Fruit fly (Drosophila melanogaster) whole organism, embryonic: ENCODE results near the gene RpL7.
A peak's percentile ranks its signal among the peaks of the same experiment; 100 is the strongest.

Source experiments
- Atf-2 ChIP-seq: fragments of 200-800 bp; sonication (Bioruptor generic); optimal IDR thresholded peaks from 2 replicates; lab custom pipeline; 2016; ENCODE audit warnings: missing biosample characterization, missing genetic modification characterization
- B-H2 ChIP-seq: fragments of 200-800 bp; sonication (Bioruptor generic); optimal IDR thresholded peaks from 2 replicates; lab custom pipeline; 2018; ENCODE audit warnings: missing biosample characterization, mild to moderate bottlenecking, missing genetic modification characterization
- BEAF-32 ChIP-seq: fragments of 200-800 bp; sonication (Bioruptor generic); optimal IDR thresholded peaks from 3 replicates; lab custom pipeline; 2017; ENCODE audit warnings: missing biosample characterization, missing genetic modification characterization, mild to moderate bottlenecking, moderate library complexity, missing genetic modification reagents
- CG10147 ChIP-seq: fragments of 200-800 bp; sonication (Bioruptor generic); optimal IDR thresholded peaks from 2 replicates; lab custom pipeline; 2019; ENCODE audit warnings: missing biosample characterization, mild to moderate bottlenecking, missing genetic modification characterization, moderate library complexity
- CG10267 ChIP-seq: fragments of 200-800 bp; sonication (Bioruptor generic); optimal IDR thresholded peaks from 2 replicates; lab custom pipeline; 2018; ENCODE audit warnings: missing biosample characterization, mild to moderate bottlenecking, missing genetic modification characterization, moderate library complexity
- CG10462 ChIP-seq: fragments of 200-800 bp; sonication (Bioruptor generic); optimal IDR thresholded peaks from 2 replicates; lab custom pipeline; 2016; ENCODE audit warnings: missing biosample characterization, missing genetic modification characterization
- CG10565 ChIP-seq: fragments of 200-800 bp; sonication (Bioruptor generic); optimal IDR thresholded peaks from 3 replicates; lab custom pipeline; 2016; ENCODE audit warnings: missing biosample characterization, mild to moderate bottlenecking, missing genetic modification characterization
- CG12659 ChIP-seq: fragments of 200-800 bp; sonication (Bioruptor generic); optimal IDR thresholded peaks from 3 replicates; lab custom pipeline; 2017; ENCODE audit warnings: mild to moderate bottlenecking, missing biosample characterization, missing genetic modification reagents, missing genetic modification characterization
- CG13424 ChIP-seq: fragments of 200-800 bp; sonication (Bioruptor generic); optimal IDR thresholded peaks from 2 replicates; lab custom pipeline; 2019; ENCODE audit warnings: missing biosample characterization, mild to moderate bottlenecking, missing genetic modification characterization, moderate library complexity
- CG13624 ChIP-seq: fragments of 200-800 bp; sonication (Bioruptor generic); optimal IDR thresholded peaks from 2 replicates; lab custom pipeline; 2016; ENCODE audit warnings: missing biosample characterization, missing genetic modification characterization
- CG14014 ChIP-seq: fragments of 200-800 bp; sonication (Bioruptor generic); IDR thresholded peaks from 2 replicates; pipeline ENCODE4 v1.3.6; 2022; ENCODE audit warnings: missing biosample characterization, missing genetic modification characterization
- CG2120 ChIP-seq: fragments of 200-800 bp; sonication (Bioruptor generic); optimal IDR thresholded peaks from 3 replicates; lab custom pipeline; 2016; ENCODE audit warnings: missing biosample characterization, missing genetic modification characterization
- CG30020 ChIP-seq: fragments of 200-800 bp; optimal IDR thresholded peaks from 2 replicates; lab custom pipeline; 2019; ENCODE audit warnings: missing biosample characterization, mild to moderate bottlenecking, missing genetic modification characterization, moderate library complexity
- CG32532 ChIP-seq: fragments of 200-800 bp; sonication (Bioruptor generic); IDR thresholded peaks from 2 replicates; pipeline ENCODE4 v1.3.6; 2022; ENCODE audit warnings: missing biosample characterization, missing genetic modification characterization
- CG33213 ChIP-seq: fragments of 200-800 bp; sonication (Bioruptor generic); optimal IDR thresholded peaks from 3 replicates; lab custom pipeline; 2016; ENCODE audit warnings: missing biosample characterization, missing genetic modification characterization
- CG34376 ChIP-seq: fragments of 200-800 bp; sonication (Bioruptor generic); optimal IDR thresholded peaks from 2 replicates; lab custom pipeline; 2018; ENCODE audit warnings: missing biosample characterization, mild to moderate bottlenecking, missing genetic modification characterization
- CG42726 ChIP-seq: fragments of 200-800 bp; sonication (Bioruptor generic); IDR thresholded peaks from 2 replicates; pipeline ENCODE4 v1.3.6; 2022; ENCODE audit warnings: missing biosample characterization, missing genetic modification characterization; ENCODE audit not compliant: partially characterized antibody
- CG4328 ChIP-seq: fragments of 200-800 bp; sonication (Bioruptor generic); optimal IDR thresholded peaks from 3 replicates; lab custom pipeline; 2017; ENCODE audit warnings: missing biosample characterization, missing genetic modification reagents, missing genetic modification characterization
- CG5180 ChIP-seq: fragments of 200-800 bp; sonication (Bioruptor generic); optimal IDR thresholded peaks from 3 replicates; lab custom pipeline; 2017; ENCODE audit warnings: missing biosample characterization, missing genetic modification characterization, mild to moderate bottlenecking, moderate library complexity, missing genetic modification reagents
- CG6254 ChIP-seq: fragments of 200-800 bp; sonication (Bioruptor generic); optimal IDR thresholded peaks from 3 replicates; lab custom pipeline; 2017; ENCODE audit warnings: mild to moderate bottlenecking, missing biosample characterization, missing genetic modification reagents, missing genetic modification characterization
- CG9609 ChIP-seq: fragments of 200-800 bp; sonication (Bioruptor generic); optimal IDR thresholded peaks from 3 replicates; lab custom pipeline; 2016; ENCODE audit warnings: missing biosample characterization, missing genetic modification characterization
- CG9797 ChIP-seq: fragments of 200-800 bp; sonication (Bioruptor generic); optimal IDR thresholded peaks from 3 replicates; lab custom pipeline; 2018; ENCODE audit warnings: missing biosample characterization, mild to moderate bottlenecking, missing genetic modification characterization
- D19A ChIP-seq: fragments of 200-800 bp; optimal IDR thresholded peaks from 3 replicates; lab custom pipeline; 2019; ENCODE audit warnings: missing biosample characterization, mild to moderate bottlenecking, missing genetic modification characterization, moderate library complexity
- Dref ChIP-seq: fragments of 200-800 bp; sonication (Bioruptor generic); IDR thresholded peaks from 2 replicates; pipeline ENCODE4 v1.3.6; 2022; ENCODE audit warnings: missing biosample characterization, missing genetic modification characterization
- Fer3 ChIP-seq: fragments of 200-800 bp; sonication (Bioruptor generic); optimal IDR thresholded peaks from 2 replicates; lab custom pipeline; 2018; ENCODE audit warnings: missing biosample characterization, mild to moderate bottlenecking, missing genetic modification characterization, moderate library complexity
- H15 ChIP-seq: fragments of 200-800 bp; sonication (Bioruptor generic); IDR thresholded peaks from 3 replicates; pipeline ENCODE4 v1.3.6; 2022; ENCODE audit warnings: missing biosample characterization, missing genetic modification characterization
- HmgD ChIP-seq: fragments of 200-800 bp; sonication (Bioruptor generic); optimal IDR thresholded peaks from 3 replicates; lab custom pipeline; 2016; ENCODE audit warnings: missing biosample characterization, missing genetic modification characterization
- Lhr ChIP-seq: fragments of 200-800 bp; sonication (Bioruptor generic); optimal IDR thresholded peaks from 3 replicates; lab custom pipeline; 2017; ENCODE audit warnings: mild to moderate bottlenecking, missing biosample characterization, missing genetic modification reagents, missing genetic modification characterization
- Max ChIP-seq: fragments of 200-800 bp; sonication (Bioruptor generic); optimal IDR thresholded peaks from 2 replicates; lab custom pipeline; 2016; ENCODE audit warnings: missing biosample characterization, mild to moderate bottlenecking, missing genetic modification characterization
- Meics ChIP-seq: fragments of 200-800 bp; sonication (Bioruptor generic); optimal IDR thresholded peaks from 2 replicates; lab custom pipeline; 2017; ENCODE audit warnings: missing biosample characterization, mild to moderate bottlenecking, missing genetic modification characterization
- NK7.1 ChIP-seq: fragments of 200-800 bp; sonication (Bioruptor generic); optimal IDR thresholded peaks from 3 replicates; lab custom pipeline; 2016; ENCODE audit warnings: missing biosample characterization, missing genetic modification characterization
- Nf-YB ChIP-seq: fragments of 200-800 bp; sonication (Bioruptor generic); optimal IDR thresholded peaks from 3 replicates; lab custom pipeline; 2019; ENCODE audit warnings: missing biosample characterization, mild to moderate bottlenecking, missing genetic modification characterization, moderate library complexity
- Spps ChIP-seq: fragments of 200-800 bp; sonication (Bioruptor generic); optimal IDR thresholded peaks from 2 replicates; lab custom pipeline; 2018; ENCODE audit warnings: missing biosample characterization, mild to moderate bottlenecking, missing genetic modification characterization
- Taf1 ChIP-seq: fragments of 200-800 bp; sonication (Bioruptor generic); IDR thresholded peaks from 2 replicates; pipeline ENCODE4 v1.3.6; 2022; ENCODE audit warnings: missing biosample characterization, missing genetic modification characterization
- abd-A ChIP-seq: fragments of 200-800 bp; sonication (Bioruptor generic); optimal IDR thresholded peaks from 3 replicates; lab custom pipeline; 2019; ENCODE audit warnings: missing biosample characterization, mild to moderate bottlenecking, missing genetic modification characterization, moderate library complexity
- croc ChIP-seq: fragments of 200-800 bp; sonication (Bioruptor generic); conservative IDR thresholded peaks from 3 replicates; pipeline ENCODE4 v1.3.6; 2022; ENCODE audit warnings: missing biosample characterization, missing genetic modification characterization
- crp ChIP-seq, 2 experiments: fragments of 200-800 bp; sonication (Bioruptor generic); optimal IDR thresholded peaks; 2 replicates in 1 of 2; 3 replicates in 1 of 2; lab custom pipeline; 2017; ENCODE audit warnings: missing biosample characterization in 2 of 2, missing genetic modification characterization in 2 of 2, mild to moderate bottlenecking in 1 of 2, moderate library complexity in 1 of 2
- disco-r ChIP-seq: fragments of 200-800 bp; sonication (Bioruptor generic); optimal IDR thresholded peaks from 2 replicates; lab custom pipeline; 2016; ENCODE audit warnings: missing biosample characterization, missing genetic modification characterization
- fu2 ChIP-seq: fragments of 200-800 bp; sonication (Bioruptor generic); optimal IDR thresholded peaks from 2 replicates; lab custom pipeline; 2016; ENCODE audit warnings: missing biosample characterization, missing genetic modification characterization
- gsb-n ChIP-seq: fragments of 200-800 bp; sonication (Bioruptor generic); optimal IDR thresholded peaks from 3 replicates; lab custom pipeline; 2018; ENCODE audit warnings: missing biosample characterization, mild to moderate bottlenecking, missing genetic modification characterization
- kah ChIP-seq: fragments of 200-800 bp; sonication (Bioruptor generic); optimal IDR thresholded peaks from 2 replicates; lab custom pipeline; 2018; ENCODE audit warnings: missing biosample characterization, mild to moderate bottlenecking, missing genetic modification characterization
- lola ChIP-seq, 3 experiments: fragments of >200 bp in 2 of 3; fragments of 200-800 bp in 1 of 3; sonication (Bioruptor generic) in 1 of 3; optimal IDR thresholded peaks; 2 replicates each; lab custom pipeline; 2017 to 2019; ENCODE audit warnings: missing biosample characterization in 3 of 3, missing genetic modification characterization in 3 of 3, mild to moderate bottlenecking in 1 of 3, moderate library complexity in 1 of 3
- onecut ChIP-seq: fragments of 200-800 bp; sonication (Bioruptor generic); IDR thresholded peaks from 2 replicates; pipeline ENCODE4 v1.3.6; 2022; ENCODE audit warnings: missing biosample characterization, missing genetic modification characterization
- org-1 ChIP-seq: fragments of 200-800 bp; sonication (Bioruptor generic); optimal IDR thresholded peaks from 2 replicates; lab custom pipeline; 2017; ENCODE audit warnings: missing biosample characterization, missing genetic modification characterization
- rib ChIP-seq: fragments of 200-800 bp; sonication (Bioruptor generic); IDR thresholded peaks from 2 replicates; pipeline ENCODE4 v1.3.6; 2022; ENCODE audit warnings: missing biosample characterization, missing genetic modification characterization
- ro ChIP-seq: fragments of 200-800 bp; sonication (Bioruptor generic); IDR thresholded peaks from 2 replicates; pipeline ENCODE4 v1.3.6; 2022; ENCODE audit warnings: missing biosample characterization, missing genetic modification characterization
- row ChIP-seq: fragments of 200-800 bp; sonication (Bioruptor generic); IDR thresholded peaks from 3 replicates; pipeline ENCODE4 v1.3.6; 2022; ENCODE audit warnings: missing biosample characterization, missing genetic modification characterization
- wdn ChIP-seq: fragments of 200-800 bp; sonication (Bioruptor generic); IDR thresholded peaks from 2 replicates; pipeline ENCODE4 v1.3.6; 2022; ENCODE audit warnings: missing biosample characterization, missing genetic modification characterization

Gene RpL7

dm6 chr2L:10210631-10211557 is 10.1 kb downstream of the RpL7 start, which contains the start of the genes CG5727 and ath (continued):
- no peak for TF ChIP-seq HmgD
- TF ChIP-seq Nf-YB (GFP tag; lab: Kevin White, UChicago), result no peak
- TF ChIP-seq disco-r (GFP tag; lab: Kevin White, UChicago), result no peak
- TF ChIP-seq fu2, result no peak
- TF ChIP-seq H15, result no peak
- TF ChIP-seq CG2120 (GFP tag; lab: Kevin White, UChicago), result no peak
- peak; percentile 32 for TF ChIP-seq CG30020 (tag; lab: Kevin White, UChicago)
- TF ChIP-seq CG9797 (GFP tag; lab: Kevin White, UChicago), result no peak
- peak; percentile 7 for TF ChIP-seq CG34376 (GFP tag; lab: Kevin White, UChicago)
- no peak for TF ChIP-seq B-H2 (GFP tag; lab: Kevin White, UChicago)
- TF ChIP-seq Meics (GFP tag; lab: Kevin White, UChicago), result peak; percentile 38
- no peak for TF ChIP-seq Taf1 (GFP tag; lab: Robert Waterston, UW)
- TF ChIP-seq abd-A (tag; lab: Kevin White, UChicago), result no peak
- no peak for TF ChIP-seq Atf-2
- TF ChIP-seq CG10462, result no peak
- TF ChIP-seq CG6254 (GFP tag; lab: Kevin White, UChicago), result no peak
- peak; percentile 6 for TF ChIP-seq CG10267 (tag; lab: Kevin White, UChicago)
- no peak for TF ChIP-seq CG33213 (GFP tag; lab: Kevin White, UChicago)
- TF ChIP-seq Lhr (GFP tag; lab: Kevin White, UChicago), result no peak
- TF ChIP-seq wdn (GFP tag; lab: Robert Waterston, UW), result no peak
- no peak for TF ChIP-seq crp (GFP tag; optimal IDR thresholded peaks at IDR 0.05; lab: Kevin White, UChicago)
- peak; percentile 11 for TF ChIP-seq CG4328 (GFP tag; lab: Kevin White, UChicago)
- TF ChIP-seq CG5180 (GFP tag; lab: Kevin White, UChicago), result no peak
- peak; percentile 16; the same call in 1 of the 2 replicates for TF ChIP-seq CG32532 (GFP tag; lab: Robert Waterston, UW)
- TF ChIP-seq CG9609 (GFP tag; lab: Kevin White, UChicago), result no peak
- no peak for TF ChIP-seq CG13624 (GFP tag; lab: Kevin White, UChicago)
- peak; percentile 28 for TF ChIP-seq CG12659 (GFP tag; lab: Kevin White, UChicago)
- no peak for TF ChIP-seq croc (GFP tag; lab: Robert Waterston, UW)
- TF ChIP-seq Max, result peak; percentile 50
- TF ChIP-seq CG14014 (GFP tag; lab: Robert Waterston, UW), result peak; percentile 49; the same call in 1 of the 2 replicates
- TF ChIP-seq row (GFP tag; lab: Robert Waterston, UW), result peak; percentile 63
- TF ChIP-seq CG10147, result no peak
- peak; percentile 18 for TF ChIP-seq BEAF-32 (GFP tag; lab: Kevin White, UChicago)
- no peak for TF ChIP-seq ro
- peak; percentile 88 for TF ChIP-seq kah (GFP tag; lab: Kevin White, UChicago)
- TF ChIP-seq gsb-n, result no peak
- TF ChIP-seq onecut, result no peak
- TF ChIP-seq Spps, result no peak
- TF ChIP-seq Dref (GFP tag; lab: Robert Waterston, UW), result no peak
- peak in 1 of 3 experiments; percentile 40 for TF ChIP-seq lola (GFP tag; optimal IDR thresholded peaks at IDR 0.05; lab: Kevin White, UChicago)
- TF ChIP-seq CG13424 (tag; lab: Kevin White, UChicago), result no peak
- no peak for TF ChIP-seq NK7.1 (GFP tag; lab: Kevin White, UChicago)
- no peak for TF ChIP-seq rib
- TF ChIP-seq CG42726 (GFP tag; lab: Robert Waterston, UW), result no peak
- TF ChIP-seq CG10565 (GFP tag; lab: Kevin White, UChicago), result no peak
- no peak for TF ChIP-seq D19A
- no peak for TF ChIP-seq org-1
- TF ChIP-seq Fer3 (tag; lab: Kevin White, UChicago), result peak; percentile 25
